Worm (Caenorhabditis elegans) whole organism, L3 larva: Measurements from ENCODE around the gene lips-12.

Experiments used
- R02D3.7 ChIP-seq: fragments of 150-350 bp; optimal IDR thresholded peaks from 2 replicates; lab custom pipeline; 2014; ENCODE audit warnings: missing biosample characterization, missing genetic modification characterization
- ZK546.5 ChIP-seq: sonication (generic microtip); optimal IDR thresholded peaks from 2 replicates; lab custom pipeline; 2017; ENCODE audit warnings: missing biosample characterization, missing genetic modification characterization
- aly-2 ChIP-seq: fragments of 150-350 bp; optimal IDR thresholded peaks from 2 replicates; lab custom pipeline; 2014; ENCODE audit warnings: missing biosample characterization, missing genetic modification characterization
- ama-1 ChIP-seq: fragments of 150-350 bp; optimal IDR thresholded peaks from 2 replicates; lab custom pipeline; 2018
- ceh-16 ChIP-seq: sonication (generic microtip); optimal IDR thresholded peaks from 2 replicates; lab custom pipeline; 2017; ENCODE audit warnings: missing biosample characterization, missing genetic modification characterization
- ceh-82 ChIP-seq: fragments of 150-350 bp; optimal IDR thresholded peaks from 2 replicates; lab custom pipeline; 2014; ENCODE audit warnings: missing biosample characterization, missing genetic modification characterization
- ceh-9 ChIP-seq: sonication (generic microtip); optimal IDR thresholded peaks from 2 replicates; lab custom pipeline; 2018; ENCODE audit warnings: missing biosample characterization, missing genetic modification characterization
- lin-15B ChIP-seq: fragments of 150-350 bp; optimal IDR thresholded peaks from 2 replicates; lab custom pipeline; 2014; ENCODE audit warnings: missing biosample characterization, missing genetic modification characterization
- mml-1 ChIP-seq: fragments of 150-350 bp; sonication (generic microtip); optimal IDR thresholded peaks from 3 replicates; lab custom pipeline; 2014; ENCODE audit warnings: missing biosample characterization, missing genetic modification characterization
- nhr-237 ChIP-seq: fragments of 150-350 bp; optimal IDR thresholded peaks from 2 replicates; lab custom pipeline; 2014; ENCODE audit warnings: missing biosample characterization, missing genetic modification characterization
- skn-1 ChIP-seq: fragments of 150-350 bp; optimal IDR thresholded peaks from 2 replicates; lab custom pipeline; 2014; ENCODE audit warnings: missing biosample characterization, missing genetic modification characterization
- snpc-4 ChIP-seq: fragments of 150-350 bp; optimal IDR thresholded peaks from 2 replicates; lab custom pipeline; 2014; ENCODE audit warnings: missing biosample characterization, missing genetic modification characterization
- unc-39 ChIP-seq: sonication (generic microtip); optimal IDR thresholded peaks from 4 replicates; lab custom pipeline; 2017; ENCODE audit warnings: missing biosample characterization, missing genetic modification characterization

DNA sequence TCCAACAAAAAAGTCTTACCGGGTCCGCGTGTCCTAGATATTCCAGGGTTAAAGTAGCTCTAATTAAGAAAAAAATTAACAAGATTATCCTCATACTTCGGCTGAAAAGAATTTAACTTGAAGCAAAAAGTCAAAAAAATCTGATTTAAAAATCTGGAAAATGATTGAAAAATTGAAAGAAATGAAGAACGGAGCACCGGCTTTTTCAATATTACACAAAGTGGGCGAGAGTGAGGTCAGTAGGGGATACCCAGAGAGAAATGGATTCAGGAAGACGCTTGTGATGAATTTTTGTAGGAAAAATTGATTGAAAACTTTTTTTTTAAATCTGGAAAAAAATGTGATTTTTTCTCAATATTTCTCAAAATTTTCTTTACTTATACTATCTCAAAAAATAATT, 13.3 kb downstream of the lips-12 start, which contains the start of gene pho-14:
- TF ChIP-seq nhr-237 (no peak), ZK546.5 (tag; lab: Kevin White, UChicago) (no peak), R02D3.7 (tag; lab: Kevin White, UChicago) (no peak), aly-2 (tag; lab: Kevin White, UChicago) (no peak), ceh-9 (tag; lab: Kevin White, UChicago) (no peak), snpc-4 (tag; lab: Kevin White, UChicago) (no peak), mml-1 (tag; lab: Kevin White, UChicago) (no peak), skn-1 (no peak), ceh-16 (tag; lab: Kevin White, UChicago) (no peak), ama-1 (no peak), ceh-82 (no peak), unc-39 (no peak), lin-15B (tag; lab: Kevin White, UChicago) (no peak)
